Worm (Caenorhabditis elegans) whole organism, L1 larva: Measurements from ENCODE around the gene C09E7.11.

Experiments
- ama-1 ChIP-seq: fragments of 150-350 bp; optimal IDR thresholded peaks from 2 replicates; lab custom pipeline; 2014
- mab-9 ChIP-seq: fragments of 200-800 bp; sonication (Bioruptor generic); IDR thresholded peaks from 2 replicates; pipeline ENCODE4 v1.3.6; 2022; ENCODE audit warnings: missing genetic modification reagents, missing genetic modification characterization, missing compliant biosample characterization

Gene C09E7.11

DNA sequence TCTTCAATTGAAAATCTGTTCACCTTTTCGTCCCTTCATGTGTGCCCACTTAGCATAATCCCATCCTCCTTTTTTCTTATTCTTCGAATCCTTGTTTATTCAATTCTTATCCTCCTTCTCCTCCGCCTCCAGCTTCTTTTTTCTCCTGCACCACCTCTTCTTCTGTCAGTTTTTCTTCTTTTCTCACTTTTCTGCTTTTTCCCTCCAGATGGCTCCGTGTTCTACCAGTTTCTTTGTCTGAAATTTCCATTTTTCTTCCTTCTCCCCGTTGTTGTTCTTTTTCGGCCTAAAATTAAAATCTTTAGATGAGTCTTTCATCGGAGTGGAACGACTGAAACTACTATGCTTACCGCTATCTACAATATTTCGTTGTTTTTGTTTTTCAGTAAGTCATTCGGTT is 50.4 kb downstream of the C09E7.11 start, which contains the start of gene acr-21:
TSS of gene acr-21 (plus strand) at position 301 of the 400 bp plus-strand sequence.
- TF ChIP-seq ama-1 (lab: Kevin White, UChicago) (no peak), mab-9 (GFP tag; lab: Robert Waterston, UW) (no peak)
- TF ChIP-seq, all 84 proteins: peak for 0
